Worm (Caenorhabditis elegans): Measurements from ENCODE around the gene W02A2.5.

DNA sequence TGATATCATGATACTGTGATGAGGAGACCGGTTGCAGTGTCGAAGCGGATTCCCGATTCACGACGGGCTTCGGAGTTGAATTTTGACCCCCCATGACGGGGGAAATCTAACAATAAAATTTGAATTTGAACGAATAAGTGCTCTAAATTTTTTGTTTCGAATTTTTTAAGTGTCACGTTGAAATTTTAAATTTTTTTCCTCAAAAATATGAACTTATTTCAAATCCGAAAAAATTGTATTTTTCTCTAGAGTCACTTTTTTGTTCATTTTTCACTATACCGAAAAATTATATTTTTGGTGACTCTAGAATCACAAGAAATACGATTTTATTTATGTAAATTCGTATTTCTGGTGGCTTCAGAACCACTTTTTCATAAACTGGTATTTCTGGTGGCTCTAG is 15.8 kb downstream of the W02A2.5 start, which contains the start of gene W02A2.8:
- TF ChIP-seq pha-4 (tag; optimal IDR thresholded peaks at IDR 0.05) (no peak), jun-1 (tag; optimal IDR thresholded peaks at IDR 0.05) (no peak), fos-1 (tag; optimal IDR thresholded peaks at IDR 0.05) (no peak), sea-2 (GFP tag; optimal IDR thresholded peaks at IDR 0.05) (no peak), ZK546.5 (tag; optimal IDR thresholded peaks at IDR 0.05) (no peak), elt-2 (tag; optimal IDR thresholded peaks at IDR 0.05) (no peak), unc-62 (GFP tag; optimal IDR thresholded peaks at IDR 0.05) (no peak), ceh-82 (tag; optimal IDR thresholded peaks at IDR 0.05) (no peak)
